Fruit fly (Drosophila melanogaster): ENCODE data around the gene ND-42.

Gene ND-42

DNA sequence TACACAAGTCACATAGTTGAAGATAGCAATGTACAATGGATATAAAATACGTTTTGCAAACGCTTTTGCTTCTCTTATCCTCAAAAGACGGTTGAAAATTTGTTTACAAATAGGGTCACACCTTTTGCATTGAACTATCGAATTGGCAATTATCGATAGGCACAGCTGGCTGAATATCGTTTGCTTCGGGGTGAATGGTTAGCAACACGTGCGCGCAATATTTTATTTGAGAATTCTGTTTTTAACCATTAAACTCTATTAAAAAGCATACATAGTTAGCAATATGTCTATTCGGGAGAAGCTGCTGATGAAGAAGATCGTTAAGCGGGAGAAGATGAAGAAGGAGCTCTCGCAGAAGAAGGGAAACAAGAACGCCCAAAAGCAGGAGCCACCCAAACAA lies 8.0 kb downstream of the ND-42 start (continued):
- TF ChIP-seq amos (GFP tag; IDR thresholded peaks at IDR 0.05; ENCODE audit: partially characterized antibody) (peak; percentile 86), GATAe (GFP tag; conservative IDR thresholded peaks at IDR 0.05) (no peak), Rfx (GFP tag; IDR thresholded peaks at IDR 0.05) (0 out of 2 replicates have a peak, but pooled peaks have one; percentile 6), CG9797 (GFP tag; optimal IDR thresholded peaks at IDR 0.05) (peak; percentile 23), trem (tag; optimal IDR thresholded peaks at IDR 0.05) (peak; percentile 24), CG2116 (GFP tag; optimal IDR thresholded peaks at IDR 0.05) (peak; percentile 82), pita (GFP tag; optimal IDR thresholded peaks at IDR 0.05) (no peak), CG14710 (tag; optimal IDR thresholded peaks at IDR 0.05) (peak; percentile 69), CG8924 (tag; optimal IDR thresholded peaks at IDR 0.05) (no peak), odd (GFP tag; optimal IDR thresholded peaks at IDR 0.05) (no peak), Ets97D (GFP tag; optimal IDR thresholded peaks at IDR 0.05) (peak; percentile 71), E2f1 (GFP tag; IDR thresholded peaks at IDR 0.05) (no peak), sna (GFP tag; IDR thresholded peaks at IDR 0.05; ENCODE audit: partially characterized antibody) (peak; percentile 74), CG7963 (GFP tag; IDR thresholded peaks at IDR 0.05; ENCODE audit: partially characterized antibody) (peak; percentile 78; the same call in 2 of the 3 replicates), Sin3A (optimal IDR thresholded peaks at IDR 0.05) (peak; percentile 35), chinmo (GFP tag; IDR thresholded peaks at IDR 0.05; ENCODE audit: partially characterized antibody) (peak; percentile 75; the same call in 2 of the 4 replicates), Med (GFP tag) (peak; percentile 71), knrl (GFP tag; IDR thresholded peaks at IDR 0.05; ENCODE audit: partially characterized antibody) (peak; percentile 75; the same call in 2 of the 3 replicates), YL-1 (GFP tag; optimal IDR thresholded peaks at IDR 0.05) (peak; percentile 62), inv (GFP tag; IDR thresholded peaks at IDR 0.05; ENCODE audit: partially characterized antibody) (peak; percentile 66; the same call in 1 of the 2 replicates), Spps (tag; optimal IDR thresholded peaks at IDR 0.05) (no peak), nerfin-2 (GFP tag; IDR thresholded peaks at IDR 0.05; ENCODE audit: partially characterized antibody) (peak; percentile 64), cad (GFP tag; optimal IDR thresholded peaks at IDR 0.05) (no peak), MBD-R2 (GFP tag; IDR thresholded peaks at IDR 0.05) (peak; percentile 77), CG17186 (GFP tag; optimal IDR thresholded peaks at IDR 0.05) (peak; percentile 29), Dref (GFP tag; IDR thresholded peaks at IDR 0.05) (peak; percentile 90)

DNA sequence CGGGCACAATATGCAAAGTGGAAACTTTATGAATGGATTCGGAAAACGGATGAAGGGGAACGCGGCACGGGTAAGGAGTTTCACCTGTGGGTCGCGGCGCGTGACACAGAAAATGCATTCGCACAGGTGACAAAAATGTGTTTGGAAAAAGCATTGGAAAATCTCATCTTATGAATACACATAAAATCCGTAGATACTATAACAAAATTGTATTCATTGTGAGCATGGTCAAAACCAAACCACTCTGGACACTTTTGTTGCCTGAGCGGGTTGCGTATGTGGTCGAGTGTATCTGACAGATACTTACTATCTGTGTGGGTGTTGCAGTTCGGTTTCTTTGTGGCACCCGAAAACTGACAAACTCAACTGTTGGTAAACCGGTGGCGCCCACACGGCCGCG lies 12.0 kb downstream of the ND-42 start:
- no peak for TF ChIP-seq CG30020 (tag; optimal IDR thresholded peaks at IDR 0.05)
- TF ChIP-seq sna (GFP tag; IDR thresholded peaks at IDR 0.05; ENCODE audit: partially characterized antibody) = peak; percentile 17; the same call in 1 of the 2 replicates
- TF ChIP-seq grau (tag; optimal IDR thresholded peaks at IDR 0.05) = peak; percentile 38
- TF ChIP-seq Hand (GFP tag; optimal IDR thresholded peaks at IDR 0.05) = no peak
- TF ChIP-seq mld (GFP tag; IDR thresholded peaks at IDR 0.05; ENCODE audit: partially characterized antibody) = no peak
- no peak for TF ChIP-seq Asciz (GFP tag; optimal IDR thresholded peaks at IDR 0.05)
- TF ChIP-seq CG4820 (GFP tag; optimal IDR thresholded peaks at IDR 0.05) = peak; percentile 18
- no peak for TF ChIP-seq CG10654 (GFP tag; optimal IDR thresholded peaks at IDR 0.05)
- peak; percentile 4 for TF ChIP-seq pros (GFP tag; optimal IDR thresholded peaks at IDR 0.05)
- no peak for TF ChIP-seq Side (GFP tag; optimal IDR thresholded peaks at IDR 0.05)
- peak; percentile 63 for TF ChIP-seq CG2712 (tag; optimal IDR thresholded peaks at IDR 0.05)
- TF ChIP-seq sug (tag; optimal IDR thresholded peaks at IDR 0.05) = no peak
- no peak for TF ChIP-seq CG3726 (GFP tag; IDR thresholded peaks at IDR 0.05)
- no peak for TF ChIP-seq CG15479 (GFP tag; optimal IDR thresholded peaks at IDR 0.05)
- no peak for TF ChIP-seq wek (GFP tag; optimal IDR thresholded peaks at IDR 0.05)
- TF ChIP-seq br (optimal IDR thresholded peaks at IDR 0.05) = no peak
- TF ChIP-seq insv (GFP tag; optimal IDR thresholded peaks at IDR 0.05) = no peak
- TF ChIP-seq HmgZ (tag; optimal IDR thresholded peaks at IDR 0.05) = no peak
- peak; percentile 45 for TF ChIP-seq Hsf (GFP tag; optimal IDR thresholded peaks at IDR 0.05)
- TF ChIP-seq grn (GFP tag; optimal IDR thresholded peaks at IDR 0.05) = no peak
- TF ChIP-seq CG2116 (GFP tag; optimal IDR thresholded peaks at IDR 0.05) = peak; percentile 9
- peak in 1 of 2 experiments; percentile 40 for TF ChIP-seq Pdp1 (GFP tag; optimal IDR thresholded peaks at IDR 0.05)
- peak; percentile 62; the same call in 1 of the 2 replicates for TF ChIP-seq bowl (GFP tag; IDR thresholded peaks at IDR 0.05)
- peak; percentile 33 for TF ChIP-seq CG17829 (tag; optimal IDR thresholded peaks at IDR 0.05)
- TF ChIP-seq bcd (GFP tag; optimal IDR thresholded peaks at IDR 0.05) = peak; percentile 39
- peak; percentile 48 for TF ChIP-seq CG14014 (GFP tag; IDR thresholded peaks at IDR 0.05)
- peak; percentile 10 for TF ChIP-seq CG8944 (GFP tag; optimal IDR thresholded peaks at IDR 0.05)

All from whole organism, embryonic.